Fruit fly (Drosophila melanogaster): ENCODE data around the gene CG9682.

DNA sequence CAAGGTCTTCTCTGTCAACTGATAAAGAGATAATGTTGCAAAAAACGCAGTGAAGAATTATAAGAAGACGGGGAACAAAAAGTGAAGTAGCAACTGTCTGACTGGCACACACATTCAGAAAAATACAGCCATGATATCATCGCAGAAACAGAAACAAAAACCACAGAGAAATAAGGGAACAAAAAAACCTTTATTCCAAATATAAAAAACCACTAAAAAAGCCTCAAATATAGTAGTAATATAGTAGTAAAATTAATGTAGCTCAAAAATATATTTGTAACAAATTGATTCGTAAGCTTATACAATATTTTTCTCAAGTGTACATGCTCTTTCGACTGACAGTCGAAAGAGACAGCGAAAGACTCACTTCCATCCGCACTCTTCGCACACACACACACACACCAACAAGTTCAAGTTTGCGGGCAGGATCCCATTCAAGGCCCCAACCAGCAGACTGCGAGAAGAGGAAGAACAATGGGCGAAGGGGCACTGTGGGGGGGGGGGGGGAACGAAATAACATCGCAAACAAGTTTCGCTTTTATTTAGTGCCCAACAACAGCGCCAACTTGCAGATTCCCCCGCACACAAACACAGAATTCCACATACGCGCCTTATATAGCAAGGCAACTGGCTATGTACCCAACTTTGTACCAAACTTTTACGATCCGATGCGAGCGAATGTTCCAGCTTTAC lies 7.7 kb downstream of the CG9682 start:
- TF ChIP-seq EcR (GFP tag; optimal IDR thresholded peaks at IDR 0.05) (no peak), Dll (optimal IDR thresholded peaks at IDR 0.05) (no peak), CG8478 (optimal IDR thresholded peaks at IDR 0.05) (no peak), psq (optimal IDR thresholded peaks at IDR 0.05) (no peak), usp (GFP tag; optimal IDR thresholded peaks at IDR 0.05) (no peak), pan (optimal IDR thresholded peaks at IDR 0.05) (no peak)

All from whole organism.